Fruit fly (Drosophila melanogaster) whole organism, embryonic: ENCODE results near the gene CG18258.

Source experiments
- Ada2b ChIP-seq: fragments of 200-800 bp; sonication (Bioruptor generic); IDR thresholded peaks from 2 replicates; pipeline ENCODE4 v1.3.6; 2022; ENCODE audit warnings: missing biosample characterization, missing genetic modification characterization
- Antp ChIP-seq: fragments of 200-800 bp; sonication (Bioruptor generic); optimal IDR thresholded peaks from 3 replicates; lab custom pipeline; 2016; ENCODE audit warnings: missing biosample characterization, missing genetic modification characterization
- B-H1 ChIP-seq: fragments of 200-800 bp; sonication (Bioruptor generic); IDR thresholded peaks from 3 replicates; pipeline ENCODE4 v1.3.6; 2022; ENCODE audit warnings: missing biosample characterization, missing genetic modification characterization
- CG10267 ChIP-seq: fragments of 200-800 bp; sonication (Bioruptor generic); optimal IDR thresholded peaks from 2 replicates; lab custom pipeline; 2018; ENCODE audit warnings: missing biosample characterization, mild to moderate bottlenecking, missing genetic modification characterization, moderate library complexity
- CG11398 ChIP-seq: fragments of 200-800 bp; sonication (Bioruptor generic); optimal IDR thresholded peaks from 2 replicates; lab custom pipeline; 2016; ENCODE audit warnings: missing biosample characterization, missing genetic modification characterization
- CG12744 ChIP-seq: fragments of 200-800 bp; sonication (Bioruptor generic); optimal IDR thresholded peaks from 2 replicates; lab custom pipeline; 2016; ENCODE audit warnings: missing biosample characterization, missing genetic modification characterization
- CG13424 ChIP-seq: fragments of 200-800 bp; sonication (Bioruptor generic); optimal IDR thresholded peaks from 2 replicates; lab custom pipeline; 2019; ENCODE audit warnings: missing biosample characterization, mild to moderate bottlenecking, missing genetic modification characterization, moderate library complexity
- CG14014 ChIP-seq: fragments of 200-800 bp; sonication (Bioruptor generic); IDR thresholded peaks from 2 replicates; pipeline ENCODE4 v1.3.6; 2022; ENCODE audit warnings: missing biosample characterization, missing genetic modification characterization
- CG14667 ChIP-seq: fragments of 200-800 bp; sonication (Bioruptor generic); IDR thresholded peaks from 2 replicates; pipeline ENCODE4 v1.3.6; 2022; ENCODE audit warnings: missing biosample characterization, missing genetic modification characterization
- CG16779 ChIP-seq: fragments of 200-800 bp; sonication (Bioruptor generic); IDR thresholded peaks from 2 replicates; pipeline ENCODE4 v1.3.6; 2022; ENCODE audit warnings: missing biosample characterization, missing genetic modification characterization
- CG17829 ChIP-seq: fragments of 200-800 bp; optimal IDR thresholded peaks from 2 replicates; lab custom pipeline; 2019; ENCODE audit warnings: missing biosample characterization, mild to moderate bottlenecking, missing genetic modification characterization, moderate library complexity
- CG18011 ChIP-seq: fragments of 200-800 bp; sonication (Bioruptor generic); optimal IDR thresholded peaks from 2 replicates; lab custom pipeline; 2017; ENCODE audit warnings: missing biosample characterization, missing genetic modification characterization, mild to moderate bottlenecking, moderate library complexity, missing genotype
- CG2120 ChIP-seq: fragments of 200-800 bp; sonication (Bioruptor generic); optimal IDR thresholded peaks from 3 replicates; lab custom pipeline; 2016; ENCODE audit warnings: missing biosample characterization, missing genetic modification characterization
- CG2678 ChIP-seq: fragments of 200-800 bp; sonication (Bioruptor generic); optimal IDR thresholded peaks from 3 replicates; lab custom pipeline; 2019; ENCODE audit warnings: missing biosample characterization, mild to moderate bottlenecking, missing genetic modification characterization, moderate library complexity
- CG34224 ChIP-seq: fragments of 200-800 bp; sonication (Bioruptor generic); IDR thresholded peaks from 3 replicates; pipeline ENCODE4 v1.3.6; 2022; ENCODE audit warnings: missing biosample characterization, missing genetic modification characterization; ENCODE audit not compliant: partially characterized antibody
- CG3847 ChIP-seq: fragments of 200-800 bp; sonication (Bioruptor generic); IDR thresholded peaks from 2 replicates; pipeline ENCODE4 v1.3.6; 2022; ENCODE audit warnings: missing biosample characterization, missing genetic modification characterization
- CG5245 ChIP-seq: fragments of 200-800 bp; sonication (Bioruptor generic); optimal IDR thresholded peaks from 3 replicates; lab custom pipeline; 2016; ENCODE audit warnings: missing biosample characterization, missing genetic modification characterization
- CG5953 ChIP-seq: fragments of 200-800 bp; sonication (Bioruptor generic); IDR thresholded peaks from 2 replicates; pipeline ENCODE4 v1.3.6; 2022; ENCODE audit warnings: missing biosample characterization, missing genetic modification characterization
- CG6272 ChIP-seq: fragments of 200-800 bp; sonication (Bioruptor generic); IDR thresholded peaks from 2 replicates; pipeline ENCODE4 v1.3.6; 2022; ENCODE audit warnings: missing biosample characterization, missing genetic modification characterization
- CG7786 ChIP-seq: fragments of 200-800 bp; sonication (Bioruptor generic); optimal IDR thresholded peaks from 2 replicates; lab custom pipeline; 2016; ENCODE audit warnings: missing biosample characterization, missing genetic modification characterization
- CG7963 ChIP-seq: fragments of 200-800 bp; sonication (Bioruptor generic); IDR thresholded peaks from 3 replicates; pipeline ENCODE4 v1.3.6; 2022; ENCODE audit warnings: missing biosample characterization, missing genetic modification characterization; ENCODE audit not compliant: partially characterized antibody
- CG9932 ChIP-seq: fragments of 200-800 bp; sonication (Bioruptor generic); IDR thresholded peaks from 2 replicates; pipeline ENCODE4 v1.3.6; 2022; ENCODE audit warnings: missing biosample characterization, missing genetic modification characterization
- E2f2 ChIP-seq: fragments of 200-800 bp; sonication (Bioruptor generic); IDR thresholded peaks from 2 replicates; pipeline ENCODE4 v1.3.6; 2022; ENCODE audit warnings: missing biosample characterization, missing genetic modification characterization
- Elba2 ChIP-seq: fragments of 200-800 bp; sonication (Bioruptor generic); optimal IDR thresholded peaks from 3 replicates; lab custom pipeline; 2016; ENCODE audit warnings: missing biosample characterization, missing genetic modification characterization
- Fer2 ChIP-seq: fragments of 200-800 bp; sonication (Bioruptor generic); optimal IDR thresholded peaks from 2 replicates; lab custom pipeline; 2018; ENCODE audit warnings: missing biosample characterization, mild to moderate bottlenecking, missing genetic modification characterization, moderate library complexity
- H2.0 ChIP-seq: fragments of 200-800 bp; sonication (Bioruptor generic); IDR thresholded peaks from 2 replicates; pipeline ENCODE4 v1.3.6; 2022; ENCODE audit warnings: missing biosample characterization, missing genetic modification characterization
- Hr3 ChIP-seq: fragments of 200-800 bp; sonication (Bioruptor generic); optimal IDR thresholded peaks from 3 replicates; lab custom pipeline; 2016; ENCODE audit warnings: missing biosample characterization, missing genetic modification characterization
- Hr39 ChIP-seq: fragments of >200 bp; optimal IDR thresholded peaks from 2 replicates; lab custom pipeline; 2017
- Hsf ChIP-seq: fragments of 200-800 bp; sonication (Bioruptor generic); optimal IDR thresholded peaks from 3 replicates; lab custom pipeline; 2016; ENCODE audit warnings: missing biosample characterization, missing genetic modification characterization
- Mes4 ChIP-seq: fragments of 200-800 bp; sonication (Bioruptor generic); optimal IDR thresholded peaks from 2 replicates; lab custom pipeline; 2016; ENCODE audit warnings: missing biosample characterization, missing genetic modification characterization
- Optix ChIP-seq: fragments of 200-800 bp; sonication (Bioruptor generic); IDR thresholded peaks from 3 replicates; pipeline ENCODE4 v1.3.6; 2022; ENCODE audit warnings: missing biosample characterization, missing genetic modification characterization
- Ravus ChIP-seq: fragments of 200-800 bp; sonication (Bioruptor generic); IDR thresholded peaks from 2 replicates; pipeline ENCODE4 v1.3.6; 2022; ENCODE audit warnings: missing biosample characterization, missing genetic modification characterization
- Spps ChIP-seq: fragments of 200-800 bp; sonication (Bioruptor generic); optimal IDR thresholded peaks from 2 replicates; lab custom pipeline; 2018; ENCODE audit warnings: missing biosample characterization, mild to moderate bottlenecking, missing genetic modification characterization
- Sry-δ ChIP-seq: fragments of 200-800 bp; sonication (Bioruptor generic); optimal IDR thresholded peaks from 2 replicates; lab custom pipeline; 2016; ENCODE audit warnings: missing biosample characterization, missing genetic modification characterization
- Tbp ChIP-seq: fragments of >200 bp; optimal IDR thresholded peaks from 2 replicates; lab custom pipeline; 2018; ENCODE audit warnings: missing biosample characterization, missing genetic modification characterization
- bbx ChIP-seq: fragments of 200-800 bp; sonication (Bioruptor generic); IDR thresholded peaks from 2 replicates; pipeline ENCODE4 v1.3.6; 2022; ENCODE audit warnings: missing biosample characterization, missing genetic modification characterization; ENCODE audit not compliant: partially characterized antibody
- chif ChIP-seq, 2 experiments: fragments of 200-800 bp; sonication (Bioruptor generic); optimal IDR thresholded peaks; 3 replicates each; lab custom pipeline; 2016; ENCODE audit warnings: missing biosample characterization in 2 of 2, missing genetic modification characterization in 2 of 2
- corto ChIP-seq: fragments of 200-800 bp; sonication (Bioruptor generic); optimal IDR thresholded peaks from 2 replicates; lab custom pipeline; 2016; ENCODE audit warnings: missing biosample characterization, mild to moderate bottlenecking, missing genetic modification characterization, moderate library complexity
- crc ChIP-seq: fragments of 200-800 bp; sonication (Bioruptor generic); optimal IDR thresholded peaks from 2 replicates; lab custom pipeline; 2016; ENCODE audit warnings: missing biosample characterization, missing genetic modification characterization
- ftz-f1 ChIP-seq: fragments of 200-800 bp; sonication (Bioruptor generic); optimal IDR thresholded peaks from 2 replicates; lab custom pipeline; 2016; ENCODE audit warnings: missing biosample characterization, missing genetic modification characterization
- gcm2 ChIP-seq: fragments of 200-800 bp; sonication (Bioruptor generic); optimal IDR thresholded peaks from 2 replicates; lab custom pipeline; 2016; ENCODE audit warnings: missing biosample characterization, missing genetic modification characterization
- grn ChIP-seq: fragments of 200-800 bp; sonication (Bioruptor generic); optimal IDR thresholded peaks from 3 replicates; lab custom pipeline; 2017; ENCODE audit warnings: missing biosample characterization, missing genetic modification characterization
- ham ChIP-seq: fragments of 200-800 bp; sonication (Bioruptor generic); IDR thresholded peaks from 2 replicates; pipeline ENCODE4 v1.3.6; 2022; ENCODE audit warnings: missing biosample characterization, missing genetic modification characterization
- lbe ChIP-seq: fragments of 200-800 bp; sonication (Bioruptor generic); optimal IDR thresholded peaks from 2 replicates; lab custom pipeline; 2016; ENCODE audit warnings: missing biosample characterization, mild to moderate bottlenecking, missing genetic modification characterization
- lola ChIP-seq, 3 experiments: fragments of >200 bp in 2 of 3; fragments of 200-800 bp in 1 of 3; sonication (Bioruptor generic) in 1 of 3; optimal IDR thresholded peaks; 2 replicates each; lab custom pipeline; 2017 to 2019; ENCODE audit warnings: missing biosample characterization in 3 of 3, missing genetic modification characterization in 3 of 3, mild to moderate bottlenecking in 1 of 3, moderate library complexity in 1 of 3
- mirr ChIP-seq: fragments of 200-800 bp; sonication (Bioruptor generic); optimal IDR thresholded peaks from 3 replicates; lab custom pipeline; 2018; ENCODE audit warnings: missing biosample characterization, mild to moderate bottlenecking, missing genetic modification characterization
- pnt ChIP-seq: fragments of 200-800 bp; sonication (Bioruptor generic); optimal IDR thresholded peaks from 3 replicates; lab custom pipeline; 2016; ENCODE audit warnings: missing biosample characterization, missing genetic modification characterization
- sr ChIP-seq: fragments of 200-800 bp; sonication (Bioruptor generic); IDR thresholded peaks from 3 replicates; pipeline ENCODE4 v1.3.6; 2022; ENCODE audit warnings: missing biosample characterization, missing genetic modification characterization
- toy ChIP-seq: fragments of 200-800 bp; sonication (Bioruptor generic); IDR thresholded peaks from 2 replicates; pipeline ENCODE4 v1.3.6; 2022; ENCODE audit warnings: missing biosample characterization, missing genetic modification characterization
- trh ChIP-seq: fragments of 200-800 bp; sonication (Bioruptor generic); optimal IDR thresholded peaks from 2 replicates; lab custom pipeline; 2016; ENCODE audit warnings: missing biosample characterization, missing genetic modification characterization
- vnd ChIP-seq: fragments of 200-800 bp; sonication (Bioruptor generic); IDR thresholded peaks from 3 replicates; pipeline ENCODE4 v1.3.6; 2022; ENCODE audit warnings: missing biosample characterization, missing genetic modification characterization; ENCODE audit not compliant: partially characterized antibody
- zf30C ChIP-seq: fragments of 200-800 bp; sonication (Bioruptor generic); optimal IDR thresholded peaks from 3 replicates; lab custom pipeline; 2018; ENCODE audit warnings: missing biosample characterization, mild to moderate bottlenecking, missing genetic modification characterization

CG18258 gene

DNA sequence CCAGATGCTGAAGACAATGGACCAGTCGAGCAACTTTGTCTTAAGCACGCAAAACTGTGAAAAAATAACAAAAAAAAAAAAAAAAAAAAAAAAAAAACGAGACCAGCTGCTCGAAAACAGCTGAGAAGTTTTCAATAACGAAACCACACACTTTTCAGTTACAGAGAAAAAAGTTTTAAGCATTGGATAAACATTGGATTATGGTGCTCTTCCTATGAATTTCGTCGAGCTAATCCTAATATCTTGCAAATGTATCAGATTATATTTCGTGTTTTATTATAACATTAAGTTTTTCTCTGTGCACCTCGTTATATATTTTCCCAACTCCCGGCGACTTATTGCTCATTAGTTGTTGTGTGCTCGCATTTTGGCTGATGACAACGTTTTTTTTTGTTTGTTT lies 35.6 kb upstream of the CG18258 start (continued):
- TF ChIP-seq gcm2 (GFP tag; lab: Kevin White, UChicago) (peak; percentile 11), CG18011 (GFP tag; lab: Kevin White, UChicago) (no peak), crc (GFP tag; lab: Kevin White, UChicago) (no peak), grn (GFP tag; lab: Kevin White, UChicago) (no peak), Antp (peak; percentile 46), CG2120 (GFP tag; lab: Kevin White, UChicago) (peak; percentile 59), ham (no peak), lola (GFP tag; optimal IDR thresholded peaks at IDR 0.05; lab: Kevin White, UChicago) (no peak), corto (GFP tag; lab: Kevin White, UChicago) (no peak), CG5245 (GFP tag; lab: Kevin White, UChicago) (no peak), lbe (no peak), Tbp (no peak), Sry-δ (GFP tag; lab: Kevin White, UChicago) (no peak), CG6272 (GFP tag; lab: Robert Waterston, UW) (peak; percentile 37; the same call in 1 of the 2 replicates), Spps (tag; lab: Kevin White, UChicago) (no peak), CG7963 (no peak), bbx (no peak), Elba2 (no peak), zf30C (no peak), vnd (GFP tag; lab: Robert Waterston, UW) (no peak), CG11398 (GFP tag; lab: Kevin White, UChicago) (no peak), CG14014 (peak; percentile 57), CG34224 (no peak; the same call in 2 of the 3 replicates), CG9932 (peak; percentile 62), Hr3 (GFP tag; lab: Kevin White, UChicago) (peak; percentile 23), Ada2b (GFP tag; lab: Robert Waterston, UW) (peak; percentile 68), CG2678 (tag; lab: Kevin White, UChicago) (peak; percentile 60), Hsf (peak; percentile 58), CG12744 (GFP tag; lab: Kevin White, UChicago) (peak; percentile 36), ftz-f1 (GFP tag; lab: Kevin White, UChicago) (no peak), CG13424 (tag; lab: Kevin White, UChicago) (peak; percentile 57), mirr (GFP tag; lab: Kevin White, UChicago) (no peak), Optix (GFP tag; lab: Robert Waterston, UW) (no peak), pnt (GFP tag; lab: Kevin White, UChicago) (peak; percentile 38), CG5953 (no peak), CG14667 (GFP tag; lab: Robert Waterston, UW) (0 out of 2 replicates have a peak, but pooled peaks have one; percentile 22), toy (GFP tag; lab: Robert Waterston, UW) (no peak), CG17829 (tag; lab: Kevin White, UChicago) (peak; percentile 17), trh (GFP tag; lab: Kevin White, UChicago) (no peak), H2.0 (GFP tag; lab: Robert Waterston, UW) (peak; percentile 53; the same call in 1 of the 2 replicates), CG3847 (GFP tag; lab: Robert Waterston, UW) (peak; percentile 44; the same call in 1 of the 2 replicates), CG10267 (tag; lab: Kevin White, UChicago) (peak; percentile 4), CG7786 (GFP tag; lab: Kevin White, UChicago) (peak; percentile 35), Mes4 (GFP tag; lab: Kevin White, UChicago) (peak; percentile 44), Hr39 (lab: Kevin White, UChicago) (no peak), CG16779 (GFP tag; lab: Robert Waterston, UW) (no peak), sr (GFP tag; lab: Robert Waterston, UW) (no peak), E2f2 (GFP tag; lab: Robert Waterston, UW) (0 out of 2 replicates have a peak, but pooled peaks have one; percentile 32), chif (GFP tag; optimal IDR thresholded peaks at IDR 0.05; lab: Kevin White, UChicago) (peak in 1 of 2 experiments; percentile 44), Fer2 (tag; lab: Kevin White, UChicago) (no peak), Ravus (no peak), B-H1 (GFP tag; lab: Robert Waterston, UW) (peak; percentile 30; the same call in 2 of the 3 replicates)
